Fruit fly (Drosophila melanogaster) whole organism, embryonic: ENCODE results near the gene Pdhb.

Experiments
- Abd-B ChIP-seq: fragments of 200-800 bp; sonication (Bioruptor generic); optimal IDR thresholded peaks from 2 replicates; lab custom pipeline; 2018; ENCODE audit warnings: missing biosample characterization, mild to moderate bottlenecking, missing genetic modification characterization, moderate library complexity
- Atf3 ChIP-seq: fragments of 200-800 bp; sonication (Bioruptor generic); optimal IDR thresholded peaks from 3 replicates; lab custom pipeline; 2016; ENCODE audit warnings: missing biosample characterization, missing genetic modification characterization
- C15 ChIP-seq: fragments of 200-800 bp; sonication (Bioruptor generic); IDR thresholded peaks from 3 replicates; pipeline ENCODE4 v1.3.6; 2022; ENCODE audit warnings: missing biosample characterization, missing genetic modification characterization
- CG10431 ChIP-seq: fragments of 200-800 bp; sonication (Bioruptor generic); optimal IDR thresholded peaks from 3 replicates; lab custom pipeline; 2018; ENCODE audit warnings: missing biosample characterization, mild to moderate bottlenecking, missing genetic modification characterization
- CG10979 ChIP-seq: fragments of 200-800 bp; sonication (Bioruptor generic); optimal IDR thresholded peaks from 2 replicates; lab custom pipeline; 2018; ENCODE audit warnings: missing biosample characterization, mild to moderate bottlenecking, missing genetic modification characterization, moderate library complexity
- CG11093 ChIP-seq: fragments of 200-800 bp; sonication (Bioruptor generic); IDR thresholded peaks from 3 replicates; pipeline ENCODE4 v1.3.6; 2022; ENCODE audit warnings: missing biosample characterization, missing genetic modification characterization
- CG11456 ChIP-seq: fragments of 200-800 bp; sonication (Bioruptor generic); IDR thresholded peaks from 3 replicates; pipeline ENCODE4 v1.3.6; 2022; ENCODE audit warnings: missing biosample characterization, missing genetic modification characterization
- CG12942 ChIP-seq: fragments of 200-800 bp; sonication (Bioruptor generic); optimal IDR thresholded peaks from 3 replicates; lab custom pipeline; 2016; ENCODE audit warnings: missing biosample characterization, missing genetic modification characterization
- CG14710 ChIP-seq: fragments of 200-800 bp; sonication (Bioruptor generic); optimal IDR thresholded peaks from 3 replicates; lab custom pipeline; 2019; ENCODE audit warnings: missing biosample characterization, mild to moderate bottlenecking, missing genetic modification characterization, moderate library complexity
- CG15011 ChIP-seq: fragments of 200-800 bp; sonication (Bioruptor generic); optimal IDR thresholded peaks from 3 replicates; lab custom pipeline; 2018; ENCODE audit warnings: missing biosample characterization, mild to moderate bottlenecking, missing genetic modification characterization
- CG1603 ChIP-seq: fragments of 200-800 bp; sonication (Bioruptor generic); optimal IDR thresholded peaks from 2 replicates; lab custom pipeline; 2019; ENCODE audit warnings: missing biosample characterization, mild to moderate bottlenecking, missing genetic modification characterization, moderate library complexity
- CG18619 ChIP-seq: fragments of 200-800 bp; sonication (Bioruptor generic); optimal IDR thresholded peaks from 3 replicates; lab custom pipeline; 2017; ENCODE audit warnings: missing biosample characterization, mild to moderate bottlenecking, missing genetic modification characterization
- CG18764 ChIP-seq: fragments of 200-800 bp; sonication (Bioruptor generic); optimal IDR thresholded peaks from 3 replicates; lab custom pipeline; 2016; ENCODE audit warnings: missing biosample characterization, missing genetic modification characterization
- CG3065 ChIP-seq: fragments of 200-800 bp; sonication (Bioruptor generic); optimal IDR thresholded peaks from 2 replicates; lab custom pipeline; 2016; ENCODE audit warnings: missing biosample characterization, missing genetic modification characterization
- CG3995 ChIP-seq: fragments of 200-800 bp; sonication (Bioruptor generic); optimal IDR thresholded peaks from 3 replicates; lab custom pipeline; 2016; ENCODE audit warnings: missing biosample characterization, missing genetic modification characterization
- CG4617 ChIP-seq: fragments of 200-800 bp; sonication (Bioruptor generic); optimal IDR thresholded peaks from 3 replicates; lab custom pipeline; 2016; ENCODE audit warnings: missing biosample characterization, missing genetic modification characterization, borderline replicate concordance
- CG6683 ChIP-seq: fragments of 200-800 bp; sonication (Bioruptor generic); optimal IDR thresholded peaks from 2 replicates; lab custom pipeline; 2017; ENCODE audit warnings: missing biosample characterization, mild to moderate bottlenecking, missing genetic modification characterization, missing genetic modification reagents
- CG6689 ChIP-seq: fragments of 200-800 bp; sonication (Bioruptor generic); IDR thresholded peaks from 2 replicates; pipeline ENCODE4 v1.3.6; 2022; ENCODE audit warnings: missing biosample characterization, missing genetic modification characterization
- CG7786 ChIP-seq: fragments of 200-800 bp; sonication (Bioruptor generic); optimal IDR thresholded peaks from 2 replicates; lab custom pipeline; 2016; ENCODE audit warnings: missing biosample characterization, missing genetic modification characterization
- CG8944 ChIP-seq: fragments of 200-800 bp; sonication (Bioruptor generic); optimal IDR thresholded peaks from 3 replicates; lab custom pipeline; 2016; ENCODE audit warnings: missing biosample characterization, missing genetic modification characterization
- CG9797 ChIP-seq: fragments of 200-800 bp; sonication (Bioruptor generic); optimal IDR thresholded peaks from 3 replicates; lab custom pipeline; 2018; ENCODE audit warnings: missing biosample characterization, mild to moderate bottlenecking, missing genetic modification characterization
- D19A ChIP-seq: fragments of 200-800 bp; optimal IDR thresholded peaks from 3 replicates; lab custom pipeline; 2019; ENCODE audit warnings: missing biosample characterization, mild to moderate bottlenecking, missing genetic modification characterization, moderate library complexity
- Dek ChIP-seq: fragments of 200-800 bp; sonication (Bioruptor generic); optimal IDR thresholded peaks from 3 replicates; lab custom pipeline; 2019; ENCODE audit warnings: missing biosample characterization, mild to moderate bottlenecking, missing genetic modification characterization, moderate library complexity
- Dfd ChIP-seq, 2 experiments: fragments of >200 bp; optimal IDR thresholded peaks; 2 replicates each; lab custom pipeline; 2017; ENCODE audit warnings: missing biosample characterization in 2 of 2, missing genetic modification characterization in 2 of 2
- Doc2 ChIP-seq: fragments of 200-800 bp; sonication (Bioruptor generic); IDR thresholded peaks from 2 replicates; pipeline ENCODE4 v1.3.6; 2022; ENCODE audit warnings: missing biosample characterization, missing genetic modification characterization
- Drgx ChIP-seq: fragments of 200-800 bp; sonication (Bioruptor generic); IDR thresholded peaks from 2 replicates; pipeline ENCODE4 v1.3.6; 2022; ENCODE audit warnings: missing biosample characterization, missing genetic modification characterization
- E2f2 ChIP-seq: fragments of 200-800 bp; sonication (Bioruptor generic); IDR thresholded peaks from 2 replicates; pipeline ENCODE4 v1.3.6; 2022; ENCODE audit warnings: missing biosample characterization, missing genetic modification characterization
- Fer2 ChIP-seq: fragments of 200-800 bp; sonication (Bioruptor generic); optimal IDR thresholded peaks from 2 replicates; lab custom pipeline; 2018; ENCODE audit warnings: missing biosample characterization, mild to moderate bottlenecking, missing genetic modification characterization, moderate library complexity
- HHEX ChIP-seq: fragments of 200-800 bp; sonication (Bioruptor generic); optimal IDR thresholded peaks from 3 replicates; lab custom pipeline; 2017; ENCODE audit warnings: missing biosample characterization, mild to moderate bottlenecking, missing genetic modification characterization, missing genetic modification reagents
- HLHmδ ChIP-seq: fragments of 200-800 bp; sonication (Bioruptor generic); optimal IDR thresholded peaks from 2 replicates; lab custom pipeline; 2018; ENCODE audit warnings: missing biosample characterization, mild to moderate bottlenecking, missing genetic modification characterization, moderate library complexity
- Hand ChIP-seq: fragments of 200-800 bp; sonication (Bioruptor generic); optimal IDR thresholded peaks from 2 replicates; lab custom pipeline; 2017; ENCODE audit warnings: mild to moderate bottlenecking, missing biosample characterization, missing genetic modification reagents, missing genetic modification characterization
- Jarid2 ChIP-seq: fragments of 200-800 bp; sonication (Bioruptor generic); optimal IDR thresholded peaks from 3 replicates; lab custom pipeline; 2017; ENCODE audit warnings: mild to moderate bottlenecking, missing biosample characterization, missing genetic modification reagents, missing genetic modification characterization
- MBD-R2 ChIP-seq: fragments of 200-800 bp; sonication (Bioruptor generic); IDR thresholded peaks from 2 replicates; pipeline ENCODE4 v1.3.6; 2022; ENCODE audit warnings: missing biosample characterization, missing genetic modification characterization
- MESR4 ChIP-seq: fragments of 200-800 bp; sonication (Bioruptor generic); optimal IDR thresholded peaks from 2 replicates; lab custom pipeline; 2018; ENCODE audit warnings: missing biosample characterization, mild to moderate bottlenecking, missing genetic modification characterization, moderate library complexity
- Scr ChIP-seq: fragments of 200-800 bp; sonication (Bioruptor generic); IDR thresholded peaks from 2 replicates; pipeline ENCODE4 v1.3.6; 2022; ENCODE audit warnings: missing biosample characterization, missing genetic modification characterization; ENCODE audit not compliant: partially characterized antibody
- al ChIP-seq: fragments of 200-800 bp; sonication (Bioruptor generic); IDR thresholded peaks from 2 replicates; pipeline ENCODE4 v1.3.6; 2022; ENCODE audit warnings: missing biosample characterization, missing genetic modification characterization
- cad ChIP-seq: fragments of >200 bp; optimal IDR thresholded peaks from 2 replicates; lab custom pipeline; 2017; ENCODE audit warnings: missing biosample characterization, missing genetic modification characterization
- ewg ChIP-seq: fragments of 200-800 bp; sonication (Bioruptor generic); optimal IDR thresholded peaks from 3 replicates; lab custom pipeline; 2017; ENCODE audit warnings: mild to moderate bottlenecking, missing biosample characterization, missing genetic modification reagents, missing genetic modification characterization
- eyg ChIP-seq: fragments of 200-800 bp; sonication (Bioruptor generic); optimal IDR thresholded peaks from 3 replicates; lab custom pipeline; 2016; ENCODE audit warnings: missing biosample characterization, missing genetic modification characterization
- fu2 ChIP-seq: fragments of 200-800 bp; sonication (Bioruptor generic); optimal IDR thresholded peaks from 2 replicates; lab custom pipeline; 2016; ENCODE audit warnings: missing biosample characterization, missing genetic modification characterization
- grn ChIP-seq: fragments of 200-800 bp; sonication (Bioruptor generic); optimal IDR thresholded peaks from 3 replicates; lab custom pipeline; 2017; ENCODE audit warnings: missing biosample characterization, missing genetic modification characterization
- odd ChIP-seq: fragments of 200-800 bp; sonication (Bioruptor generic); optimal IDR thresholded peaks from 2 replicates; lab custom pipeline; 2017; ENCODE audit warnings: missing biosample characterization, mild to moderate bottlenecking, missing genetic modification characterization
- run ChIP-seq: fragments of 200-800 bp; sonication (Bioruptor generic); optimal IDR thresholded peaks from 3 replicates; lab custom pipeline; 2018; ENCODE audit warnings: missing biosample characterization, mild to moderate bottlenecking, missing genetic modification characterization
- sens-2 ChIP-seq: fragments of 200-800 bp; sonication (Bioruptor generic); IDR thresholded peaks from 2 replicates; pipeline ENCODE4 v1.3.6; 2022; ENCODE audit warnings: missing biosample characterization, missing genetic modification characterization
- sqz ChIP-seq: fragments of 200-800 bp; sonication (Bioruptor generic); optimal IDR thresholded peaks from 3 replicates; lab custom pipeline; 2018; ENCODE audit warnings: missing biosample characterization, mild to moderate bottlenecking, missing genetic modification characterization
- ssp ChIP-seq: fragments of 200-800 bp; sonication (Bioruptor generic); IDR thresholded peaks from 2 replicates; pipeline ENCODE4 v1.3.6; 2022; ENCODE audit warnings: missing biosample characterization, missing genetic modification characterization
- twi ChIP-seq: fragments of 200-800 bp; optimal IDR thresholded peaks from 2 replicates; lab custom pipeline; 2019; ENCODE audit warnings: missing biosample characterization, mild to moderate bottlenecking, missing genetic modification characterization, moderate library complexity
- vfl ChIP-seq: fragments of 200-800 bp; sonication (Bioruptor generic); optimal IDR thresholded peaks from 2 replicates; lab custom pipeline; 2016; ENCODE audit warnings: missing biosample characterization, missing genetic modification characterization
- vvl ChIP-seq: fragments of 200-800 bp; sonication (Bioruptor generic); IDR thresholded peaks from 2 replicates; pipeline ENCODE4 v1.3.6; 2022; ENCODE audit warnings: missing biosample characterization, missing genetic modification characterization

The Pdhb gene

dm6 chr3R:29088938-29089661, 23.8 kb upstream of the Pdhb start (continued):
- no peak for TF ChIP-seq CG4617 (GFP tag; lab: Kevin White, UChicago)
- no peak for TF ChIP-seq MESR4 (GFP tag; lab: Kevin White, UChicago)
- peak; percentile 52 for TF ChIP-seq CG8944 (GFP tag; lab: Kevin White, UChicago)
- TF ChIP-seq fu2 (GFP tag; lab: Kevin White, UChicago) = no peak
- peak; percentile 27; the same call in 1 of the 2 replicates for TF ChIP-seq E2f2 (GFP tag; lab: Robert Waterston, UW)
- no peak for TF ChIP-seq C15 (GFP tag; lab: Robert Waterston, UW)
- no peak for TF ChIP-seq sens-2
- TF ChIP-seq Abd-B (GFP tag; lab: Kevin White, UChicago) = peak; percentile 60
- peak; percentile 76 for TF ChIP-seq ewg (GFP tag; lab: Kevin White, UChicago)
- TF ChIP-seq Dek (tag; lab: Kevin White, UChicago) = peak; percentile 44
- peak; percentile 45 for TF ChIP-seq CG6683 (GFP tag; lab: Kevin White, UChicago)
- TF ChIP-seq CG7786 (GFP tag; lab: Kevin White, UChicago) = peak; percentile 57
- TF ChIP-seq al (GFP tag; lab: Robert Waterston, UW) = 0 out of 2 replicates have a peak, but pooled peaks have one; percentile 28
- TF ChIP-seq run = peak; percentile 41
- TF ChIP-seq Fer2 (tag; lab: Kevin White, UChicago) = peak; percentile 37
- TF ChIP-seq Hand (GFP tag; lab: Kevin White, UChicago) = peak; percentile 67
- peak; percentile 74 for TF ChIP-seq vvl (GFP tag; lab: Robert Waterston, UW)
- TF ChIP-seq Drgx (GFP tag; lab: Robert Waterston, UW) = 0 out of 2 replicates have a peak, but pooled peaks have one; percentile 19
- TF ChIP-seq Atf3 = peak; percentile 32
- TF ChIP-seq CG12942 (GFP tag; lab: Kevin White, UChicago) = peak; percentile 41
- peak; percentile 70 for TF ChIP-seq CG18619 (GFP tag; lab: Kevin White, UChicago)
- peak; percentile 71 for TF ChIP-seq D19A (tag; lab: Kevin White, UChicago)
- no peak for TF ChIP-seq grn (GFP tag; lab: Kevin White, UChicago)
- peak; percentile 71 for TF ChIP-seq CG1603
- peak; percentile 17; the same call in 1 of the 2 replicates for TF ChIP-seq Doc2 (GFP tag; lab: Robert Waterston, UW)
- 0 out of 2 replicates have a peak, but pooled peaks have one; percentile 9 for TF ChIP-seq MBD-R2 (GFP tag; lab: Robert Waterston, UW)
- TF ChIP-seq Dfd (GFP tag; optimal IDR thresholded peaks at IDR 0.05; lab: Kevin White, UChicago) = no peak
- TF ChIP-seq Scr (GFP tag; lab: Robert Waterston, UW) = no peak
- no peak for TF ChIP-seq CG9797 (GFP tag; lab: Kevin White, UChicago)
- peak; percentile 62 for TF ChIP-seq CG3065 (GFP tag; lab: Kevin White, UChicago)
- TF ChIP-seq cad = no peak
- peak; percentile 73; the same call in 2 of the 3 replicates for TF ChIP-seq CG11093 (GFP tag; lab: Robert Waterston, UW)
- TF ChIP-seq CG11456 (GFP tag; lab: Robert Waterston, UW) = 0 out of 3 replicates have a peak, but pooled peaks have one; percentile 48
- no peak for TF ChIP-seq eyg
- peak; percentile 40 for TF ChIP-seq odd (GFP tag; lab: Kevin White, UChicago)
- TF ChIP-seq sqz (GFP tag; lab: Kevin White, UChicago) = peak; percentile 32
- no peak for TF ChIP-seq HLHmδ (GFP tag; lab: Kevin White, UChicago)
- TF ChIP-seq CG18764 (GFP tag; lab: Kevin White, UChicago) = peak; percentile 63
- peak; percentile 2 for TF ChIP-seq CG10431 (GFP tag; lab: Kevin White, UChicago)
- TF ChIP-seq vfl (GFP tag; lab: Kevin White, UChicago) = no peak
- TF ChIP-seq twi (tag; lab: Kevin White, UChicago) = peak; percentile 23
- TF ChIP-seq ssp (GFP tag; lab: Robert Waterston, UW) = peak; percentile 58
- peak; percentile 74 for TF ChIP-seq CG14710 (tag; lab: Kevin White, UChicago)
- no peak for TF ChIP-seq CG3995 (GFP tag; lab: Kevin White, UChicago)
- TF ChIP-seq Jarid2 (GFP tag; lab: Kevin White, UChicago) = peak; percentile 42
- TF ChIP-seq HHEX (GFP tag; lab: Kevin White, UChicago) = peak; percentile 76
- peak; percentile 80 for TF ChIP-seq CG10979
- TF ChIP-seq CG15011 (GFP tag; lab: Kevin White, UChicago) = peak; percentile 55
- peak; percentile 73 for TF ChIP-seq CG6689 (GFP tag; lab: Robert Waterston, UW)
